Worm (Caenorhabditis elegans): ENCODE measurements around the gene str-221.

The str-221 gene

ce11 chrV:1640008-1640407, at the start of gene str-221:
TSS of gene str-221 (plus strand) at chrV:1640308.
- no peak for TF ChIP-seq peb-1 (tag; optimal IDR thresholded peaks at IDR 0.05)

ce11 chrV:1593799-1594420, 46.2 kb upstream of the str-221 start, which contains the start of gene F16B4.4:
TSS of gene F16B4.4 (plus strand) at chrV:1594019.
- TF ChIP-seq nhr-21 (tag; optimal IDR thresholded peaks at IDR 0.05) (peak; percentile 41), crh-2 (tag; optimal IDR thresholded peaks at IDR 0.05) (peak; percentile 9), ama-1 (optimal IDR thresholded peaks at IDR 0.05) (no peak), gmeb-1 (tag; optimal IDR thresholded peaks at IDR 0.05) (peak; percentile 9), nhr-25 (tag; optimal IDR thresholded peaks at IDR 0.05) (peak; percentile 19), R02D3.7 (tag; optimal IDR thresholded peaks at IDR 0.05) (no peak), unc-39 (tag; optimal IDR thresholded peaks at IDR 0.05) (no peak), sma-3 (GFP tag; optimal IDR thresholded peaks at IDR 0.05) (peak; percentile 67), nhr-10 (tag; optimal IDR thresholded peaks at IDR 0.05) (no peak), nhr-23 (tag; optimal IDR thresholded peaks at IDR 0.05) (no peak), alr-1 (tag; optimal IDR thresholded peaks at IDR 0.05) (no peak), zag-1 (tag; optimal IDR thresholded peaks at IDR 0.05) (no peak), sma-9 (GFP tag; optimal IDR thresholded peaks at IDR 0.05) (peak; percentile 3), sma-9 (tag; optimal IDR thresholded peaks at IDR 0.05) (no peak), fos-1 (tag; optimal IDR thresholded peaks at IDR 0.05) (peak; percentile 24), unc-55 (GFP tag; optimal IDR thresholded peaks at IDR 0.05) (no peak), mbf-1 (tag; optimal IDR thresholded peaks at IDR 0.05) (no peak)

- peak; percentile 48 for TF ChIP-seq sma-3 (GFP tag; optimal IDR thresholded peaks at IDR 0.05)
- TF ChIP-seq nhr-23 (tag; optimal IDR thresholded peaks at IDR 0.05): no peak
Measured at ce11 chrV:1594554-1595092, 45.5 kb upstream of the str-221 start.

- TF ChIP-seq ceh-16 (tag; optimal IDR thresholded peaks at IDR 0.05) (no peak), unc-55 (GFP tag; optimal IDR thresholded peaks at IDR 0.05) (no peak)
Measured at ce11 chrV:1600561-1601088, 39.5 kb upstream of the str-221 start, which contains the start of gene F16B4.2. TSS of gene F16B4.2 (plus strand) at chrV:1601038.

- TF ChIP-seq sma-9 (GFP tag; optimal IDR thresholded peaks at IDR 0.05) (peak; percentile 76), sma-9 (tag; optimal IDR thresholded peaks at IDR 0.05) (no peak), ceh-82 (tag; optimal IDR thresholded peaks at IDR 0.05) (no peak), dmd-4 (tag; optimal IDR thresholded peaks at IDR 0.05) (no peak), ZK546.5 (tag; optimal IDR thresholded peaks at IDR 0.05) (no peak), alr-1 (tag; optimal IDR thresholded peaks at IDR 0.05) (no peak), lin-39 (tag; optimal IDR thresholded peaks at IDR 0.05) (no peak), nhr-10 (tag; optimal IDR thresholded peaks at IDR 0.05) (no peak), mdl-1 (tag; optimal IDR thresholded peaks at IDR 0.05) (no peak), elt-3 (tag; optimal IDR thresholded peaks at IDR 0.05) (no peak), Y55F3AM.14 (GFP tag; optimal IDR thresholded peaks at IDR 0.05) (peak; percentile 48), peb-1 (tag; optimal IDR thresholded peaks at IDR 0.05) (no peak), ztf-11 (tag; optimal IDR thresholded peaks at IDR 0.05) (no peak), unc-39 (tag; optimal IDR thresholded peaks at IDR 0.05) (no peak), gmeb-1 (tag; optimal IDR thresholded peaks at IDR 0.05) (no peak), mab-5 (tag; optimal IDR thresholded peaks at IDR 0.05) (no peak), unc-62 (GFP tag; optimal IDR thresholded peaks at IDR 0.05) (no peak), fos-1 (tag; optimal IDR thresholded peaks at IDR 0.05) (peak; percentile 92), mbf-1 (tag; optimal IDR thresholded peaks at IDR 0.05) (no peak), nhr-25 (tag; optimal IDR thresholded peaks at IDR 0.05) (peak; percentile 64), ztf-4 (tag; optimal IDR thresholded peaks at IDR 0.05) (no peak), blmp-1 (tag; optimal IDR thresholded peaks at IDR 0.05; ENCODE audit: insufficient read depth) (peak; percentile 18), crh-2 (tag; optimal IDR thresholded peaks at IDR 0.05) (peak; percentile 25), zag-1 (tag; optimal IDR thresholded peaks at IDR 0.05) (no peak), ceh-16 (tag; optimal IDR thresholded peaks at IDR 0.05) (no peak), nhr-237 (tag; optimal IDR thresholded peaks at IDR 0.05) (no peak), skn-1 (tag; optimal IDR thresholded peaks at IDR 0.05) (no peak), unc-55 (GFP tag; optimal IDR thresholded peaks at IDR 0.05) (no peak), aly-2 (tag; optimal IDR thresholded peaks at IDR 0.05) (no peak), nhr-23 (tag; optimal IDR thresholded peaks at IDR 0.05) (no peak), R02D3.7 (tag; optimal IDR thresholded peaks at IDR 0.05) (no peak), nhr-11 (tag; optimal IDR thresholded peaks at IDR 0.05) (no peak), nhr-77 (tag; optimal IDR thresholded peaks at IDR 0.05) (no peak), sem-4 (tag; optimal IDR thresholded peaks at IDR 0.05) (no peak), nhr-129 (tag; optimal IDR thresholded peaks at IDR 0.05) (peak; percentile 12), snpc-4 (tag; optimal IDR thresholded peaks at IDR 0.05) (no peak), sma-3 (GFP tag; optimal IDR thresholded peaks at IDR 0.05) (peak; percentile 77), ztf-1 (GFP tag; conservative IDR thresholded peaks at IDR 0.05) (no peak), C34F6.9 (tag; optimal IDR thresholded peaks at IDR 0.05) (no peak), ama-1 (optimal IDR thresholded peaks at IDR 0.05) (no peak), lsy-2 (tag; optimal IDR thresholded peaks at IDR 0.05) (no peak)
Measured at ce11 chrV:1607790-1608189, 32.3 kb upstream of the str-221 start, which contains the start of gene nhr-178. TSS of gene nhr-178 (minus strand) at chrV:1607953.

All from whole organism, L2 larva.